Fruit fly (Drosophila melanogaster) whole organism, adult: ENCODE data around the gene Grd.

Experiments
- CG11617 ChIP-seq: fragments of 200-800 bp; sonication (Bioruptor generic); optimal IDR thresholded peaks from 2 replicates; lab custom pipeline; 2017; ENCODE audit warnings: mild to moderate bottlenecking, missing biosample characterization, missing genetic modification reagents, missing genetic modification characterization
- CG12768 ChIP-seq: fragments of 200-800 bp; sonication (Bioruptor generic); optimal IDR thresholded peaks from 2 replicates; lab custom pipeline; 2017; ENCODE audit warnings: missing biosample characterization, missing genetic modification characterization, mild to moderate bottlenecking, moderate library complexity, missing genetic modification reagents
- CG14711 ChIP-seq: fragments of 200-800 bp; sonication (Bioruptor generic); optimal IDR thresholded peaks from 2 replicates; lab custom pipeline; 2018; ENCODE audit warnings: missing biosample characterization, mild to moderate bottlenecking, missing genetic modification characterization, moderate library complexity
- CG33017 ChIP-seq: fragments of 200-800 bp; sonication (Bioruptor generic); optimal IDR thresholded peaks from 2 replicates; lab custom pipeline; 2018; ENCODE audit warnings: missing biosample characterization, mild to moderate bottlenecking, missing genetic modification characterization, moderate library complexity
- CG5204 ChIP-seq: fragments of 200-800 bp; sonication (Bioruptor generic); optimal IDR thresholded peaks from 2 replicates; lab custom pipeline; 2016; ENCODE audit warnings: missing biosample characterization, missing genetic modification characterization
- CG7101 ChIP-seq: fragments of 200-800 bp; sonication (Bioruptor generic); optimal IDR thresholded peaks from 2 replicates; lab custom pipeline; 2018; ENCODE audit warnings: missing biosample characterization, mild to moderate bottlenecking, missing genetic modification characterization, moderate library complexity
- Hr96 ChIP-seq: fragments of 200-800 bp; sonication (Bioruptor generic); optimal IDR thresholded peaks from 2 replicates; lab custom pipeline; 2016; ENCODE audit warnings: missing biosample characterization, missing genetic modification characterization
- bab1 ChIP-seq: fragments of 200-800 bp; sonication (Bioruptor generic); optimal IDR thresholded peaks from 3 replicates; lab custom pipeline; 2019; ENCODE audit warnings: missing biosample characterization, mild to moderate bottlenecking, missing genetic modification characterization, moderate library complexity
- cic ChIP-seq: fragments of 200-800 bp; sonication (Bioruptor generic); optimal IDR thresholded peaks from 2 replicates; lab custom pipeline; 2017; ENCODE audit warnings: missing biosample characterization, mild to moderate bottlenecking, missing genetic modification characterization, moderate library complexity
- cnc ChIP-seq, 2 experiments: fragments of >200 bp; optimal IDR thresholded peaks; 2 replicates each; lab custom pipeline; 2017
- kay ChIP-seq: fragments of 200-800 bp; sonication (Bioruptor generic); peaks from one replicate; lab custom pipeline; 2016; ENCODE audit warnings: missing biosample characterization, missing genetic modification characterization, borderline replicate concordance
- ovo ChIP-seq: fragments of 200-800 bp; sonication (Bioruptor generic); optimal IDR thresholded peaks from 2 replicates; lab custom pipeline; 2016; ENCODE audit warnings: missing biosample characterization, missing genetic modification characterization
- pad ChIP-seq: fragments of 200-800 bp; sonication (Bioruptor generic); optimal IDR thresholded peaks from 3 replicates; lab custom pipeline; 2017; ENCODE audit warnings: missing biosample characterization, missing genetic modification characterization, mild to moderate bottlenecking, moderate library complexity, missing genetic modification reagents
- toe ChIP-seq: fragments of 200-800 bp; sonication (Bioruptor generic); optimal IDR thresholded peaks from 2 replicates; lab custom pipeline; 2016; ENCODE audit warnings: missing biosample characterization, missing genetic modification characterization

- no peak for TF ChIP-seq kay (GFP tag; lab: Kevin White, UChicago)
- TF ChIP-seq CG5204 (GFP tag; lab: Kevin White, UChicago), result no peak
- TF ChIP-seq CG7101 (tag; lab: Kevin White, UChicago), result peak; percentile 41
- TF ChIP-seq bab1 (GFP tag; lab: Kevin White, UChicago), result peak; percentile 78
- no peak for TF ChIP-seq toe (GFP tag; lab: Kevin White, UChicago)
- no peak for TF ChIP-seq cnc (optimal IDR thresholded peaks at IDR 0.05; lab: Kevin White, UChicago)
- peak; percentile 8 for TF ChIP-seq pad (GFP tag; lab: Kevin White, UChicago)
- peak; percentile 26 for TF ChIP-seq CG33017
- no peak for TF ChIP-seq Hr96 (GFP tag; lab: Kevin White, UChicago)
- peak; percentile 38 for TF ChIP-seq CG14711
- no peak for TF ChIP-seq CG12768 (GFP tag; lab: Kevin White, UChicago)
- TF ChIP-seq cic, result peak; percentile 50
- TF ChIP-seq CG11617, result no peak
- no peak for TF ChIP-seq ovo
Observed at dm6 chr3L:17846169-17846981, 23.2 kb downstream of the Grd start, which contains the start of the genes MED19 and CG7430.
